Worm (Caenorhabditis elegans): ENCODE results near the gene aass-1.

DNA sequence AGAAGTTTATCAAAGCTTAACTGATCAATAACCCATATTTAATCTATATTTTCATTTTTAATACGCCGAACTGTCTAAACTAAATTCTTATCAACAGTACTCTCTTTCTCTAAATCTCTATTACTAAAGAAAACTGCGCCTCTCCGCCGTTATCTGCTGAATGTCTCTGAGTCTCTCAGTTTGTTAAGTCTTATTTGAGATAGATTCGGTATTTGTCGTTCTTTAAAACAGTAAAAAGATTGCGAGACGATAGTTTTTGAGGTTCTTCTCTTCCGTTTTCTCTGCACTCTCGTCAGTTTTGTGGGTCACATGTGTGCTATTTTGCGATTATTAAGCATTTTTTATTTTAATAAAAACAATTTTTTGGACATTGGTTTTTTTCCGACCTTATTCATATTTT lies 29.2 kb downstream of the aass-1 start, which contains the start of gene sma-10:
- TF ChIP-seq nfya-1 (tag; optimal IDR thresholded peaks at IDR 0.05; ENCODE audit: borderline replicate concordance, insufficient read depth), result no peak
- no peak for TF ChIP-seq lsl-1 (GFP tag; optimal IDR thresholded peaks at IDR 0.05)
